Worm (Caenorhabditis elegans) whole organism, L1 larva: Measurements from ENCODE around the gene F56D6.20.

Experiments
- ama-1 ChIP-seq: fragments of 150-350 bp; optimal IDR thresholded peaks from 2 replicates; lab custom pipeline; 2014
- blmp-1 ChIP-seq: fragments of 150-350 bp; optimal IDR thresholded peaks from 2 replicates; lab custom pipeline; 2014; ENCODE audit warnings: missing biosample characterization, missing genetic modification characterization
- ceh-82 ChIP-seq, 3 experiments: fragments of 150-350 bp in 1 of 3; sonication (generic microtip) in 2 of 3; optimal IDR thresholded peaks; 2 replicates each; lab custom pipeline; 2014 to 2017; ENCODE audit warnings: missing biosample characterization in 3 of 3, missing genetic modification characterization in 3 of 3
- hlh-17 ChIP-seq: fragments of 200-800 bp; sonication (Bioruptor generic); optimal IDR thresholded peaks from 2 replicates; lab custom pipeline; 2018; ENCODE audit warnings: missing genetic modification characterization, mild to moderate bottlenecking, missing compliant biosample characterization, moderate library complexity, borderline replicate concordance
- nhr-90 ChIP-seq: sonication (generic microtip); optimal IDR thresholded peaks from 2 replicates; lab custom pipeline; 2016; ENCODE audit warnings: mild to moderate bottlenecking, missing genetic modification characterization, missing compliant biosample characterization; ENCODE audit not compliant: poor library complexity
- skn-1 ChIP-seq: fragments of 150-350 bp; optimal IDR thresholded peaks from 2 replicates; lab custom pipeline; 2014; ENCODE audit warnings: missing biosample characterization, missing genetic modification characterization
- sup-37 ChIP-seq: fragments of 200-800 bp; sonication (Bioruptor generic); optimal IDR thresholded peaks from 2 replicates; lab custom pipeline; 2018; ENCODE audit warnings: mild to moderate bottlenecking, missing genetic modification characterization, missing compliant biosample characterization
- unc-62 ChIP-seq: fragments of 150-350 bp; optimal IDR thresholded peaks from 2 replicates; lab custom pipeline; 2014; ENCODE audit warnings: missing biosample characterization, missing genetic modification reagents, missing genetic modification characterization
- ztf-11 ChIP-seq, 2 experiments: sonication (generic microtip); optimal IDR thresholded peaks; 2 replicates each; lab custom pipeline; 2016 to 2017; ENCODE audit warnings: missing genetic modification characterization in 2 of 2, missing biosample characterization in 1 of 2, missing compliant biosample characterization in 1 of 2

DNA sequence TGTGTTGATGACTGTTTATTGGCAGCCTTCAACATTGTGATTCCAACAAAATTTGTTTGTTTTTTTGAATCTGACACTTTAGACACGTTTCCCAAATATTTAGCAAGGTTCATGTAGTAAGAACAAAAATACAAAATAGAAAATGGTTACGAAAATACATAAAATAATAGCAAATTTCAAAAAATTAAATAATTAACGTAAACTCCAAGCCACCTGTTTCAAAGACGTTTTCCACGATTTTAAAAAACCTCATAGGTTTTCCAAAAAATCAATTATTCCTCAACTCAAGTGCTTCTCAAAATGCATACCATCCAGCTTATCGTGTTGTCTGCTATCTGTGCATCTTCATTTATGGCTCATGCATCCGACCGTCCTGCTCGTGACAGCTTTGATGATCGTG lies 4.7 kb downstream of the F56D6.20 start, which contains the start of gene F56D6.14:
- TF ChIP-seq sup-37 (GFP tag; lab: Kevin White, UChicago) (no peak), blmp-1 (tag; lab: Kevin White, UChicago) (no peak), nhr-90 (tag; lab: Kevin White, UChicago) (no peak), ama-1 (lab: Kevin White, UChicago) (no peak), unc-62 (no peak), ceh-82 (tag; optimal IDR thresholded peaks at IDR 0.05; lab: Kevin White, UChicago) (no peak), skn-1 (tag; lab: Kevin White, UChicago) (no peak), ztf-11 (tag; optimal IDR thresholded peaks at IDR 0.05; lab: Kevin White, UChicago) (no peak), hlh-17 (GFP tag; lab: Kevin White, UChicago) (no peak)
